Worm (Caenorhabditis elegans): ENCODE results near the gene K05F6.12.
"Not testable (repeated sequence)": the region's sequence is repeated elsewhere in the genome, so short reads cannot be mapped to it uniquely, and the experiment has no call there.

- TF ChIP-seq T22C8.4 (GFP tag; IDR thresholded peaks at IDR 0.05); ztf-29 (GFP tag; IDR thresholded peaks at IDR 0.05); flt-1 (GFP tag; IDR thresholded peaks at IDR 0.05); ref-1 (GFP tag; conservative IDR thresholded peaks at IDR 0.05); ztf-23 (GFP tag; IDR thresholded peaks at IDR 0.05); klf-2 (GFP tag; conservative IDR thresholded peaks at IDR 0.05); tab-1 (GFP tag; IDR thresholded peaks at IDR 0.05); cog-1 (tag; optimal IDR thresholded peaks at IDR 0.05): not testable (repeated sequence)
Observed at ce11 chrII:1556217-1556616, 10.5 kb downstream of the K05F6.12 start, which contains the start of the genes fbxb-54 and fbxb-50.
